Fruit fly (Drosophila melanogaster) whole organism, embryonic: ENCODE data around the gene CG10492.

Experiments used
- CG11398 ChIP-seq: fragments of 200-800 bp; sonication (Bioruptor generic); optimal IDR thresholded peaks from 2 replicates; lab custom pipeline; 2016; ENCODE audit warnings: missing biosample characterization, missing genetic modification characterization
- CG12219 ChIP-seq: fragments of 200-800 bp; sonication (Bioruptor generic); optimal IDR thresholded peaks from 3 replicates; lab custom pipeline; 2018; ENCODE audit warnings: missing biosample characterization, mild to moderate bottlenecking, missing genetic modification characterization
- CG12391 ChIP-seq: fragments of 200-800 bp; sonication (Bioruptor generic); optimal IDR thresholded peaks from 3 replicates; lab custom pipeline; 2018; ENCODE audit warnings: missing biosample characterization, mild to moderate bottlenecking, missing genetic modification characterization, moderate library complexity
- CG14050 ChIP-seq: fragments of 200-800 bp; sonication (Bioruptor generic); IDR thresholded peaks from 3 replicates; pipeline ENCODE4 v1.3.6; 2022; ENCODE audit warnings: missing biosample characterization, missing genetic modification characterization
- CG15269 ChIP-seq: fragments of 200-800 bp; sonication (Bioruptor generic); optimal IDR thresholded peaks from 2 replicates; lab custom pipeline; 2018; ENCODE audit warnings: missing biosample characterization, mild to moderate bottlenecking, missing genetic modification characterization, moderate library complexity
- CG15514 ChIP-seq: fragments of 200-800 bp; sonication (Bioruptor generic); optimal IDR thresholded peaks from 3 replicates; lab custom pipeline; 2017; ENCODE audit warnings: missing biosample characterization, missing genetic modification characterization, mild to moderate bottlenecking, moderate library complexity, missing genetic modification reagents
- CG15601 ChIP-seq: fragments of 200-800 bp; sonication (Bioruptor generic); optimal IDR thresholded peaks from 3 replicates; lab custom pipeline; 2019; ENCODE audit warnings: missing biosample characterization, mild to moderate bottlenecking, missing genetic modification characterization, moderate library complexity
- CG17385 ChIP-seq: fragments of 200-800 bp; sonication (Bioruptor generic); optimal IDR thresholded peaks from 3 replicates; lab custom pipeline; 2018; ENCODE audit warnings: missing biosample characterization, mild to moderate bottlenecking, missing genetic modification characterization
- CG2120 ChIP-seq: fragments of 200-800 bp; sonication (Bioruptor generic); optimal IDR thresholded peaks from 3 replicates; lab custom pipeline; 2016; ENCODE audit warnings: missing biosample characterization, missing genetic modification characterization
- CG2129 ChIP-seq: fragments of 200-800 bp; sonication (Bioruptor generic); IDR thresholded peaks from 2 replicates; pipeline ENCODE4 v1.3.6; 2022; ENCODE audit warnings: missing biosample characterization, missing genetic modification characterization; ENCODE audit not compliant: partially characterized antibody
- CG30431 ChIP-seq: fragments of 200-800 bp; sonication (Bioruptor generic); optimal IDR thresholded peaks from 2 replicates; lab custom pipeline; 2017; ENCODE audit warnings: missing biosample characterization, missing genetic modification characterization
- CG31441 ChIP-seq: fragments of 200-800 bp; sonication (Bioruptor generic); IDR thresholded peaks from 2 replicates; pipeline ENCODE4 v1.3.6; 2022; ENCODE audit warnings: missing biosample characterization, missing genetic modification characterization
- CG5245 ChIP-seq: fragments of 200-800 bp; sonication (Bioruptor generic); optimal IDR thresholded peaks from 3 replicates; lab custom pipeline; 2016; ENCODE audit warnings: missing biosample characterization, missing genetic modification characterization
- CG6175 ChIP-seq: fragments of 200-800 bp; sonication (Bioruptor generic); IDR thresholded peaks from 3 replicates; pipeline ENCODE4 v1.3.6; 2022; ENCODE audit warnings: missing biosample characterization, missing genetic modification characterization
- CG6254 ChIP-seq: fragments of 200-800 bp; sonication (Bioruptor generic); optimal IDR thresholded peaks from 3 replicates; lab custom pipeline; 2017; ENCODE audit warnings: mild to moderate bottlenecking, missing biosample characterization, missing genetic modification reagents, missing genetic modification characterization
- CG8388 ChIP-seq: fragments of 200-800 bp; sonication (Bioruptor generic); optimal IDR thresholded peaks from 2 replicates; lab custom pipeline; 2019; ENCODE audit warnings: missing biosample characterization, mild to moderate bottlenecking, missing genetic modification characterization, moderate library complexity
- CG9215 ChIP-seq: fragments of 200-800 bp; sonication (Bioruptor generic); IDR thresholded peaks from 2 replicates; pipeline ENCODE4 v1.3.6; 2022; ENCODE audit warnings: missing biosample characterization, missing genetic modification characterization
- CTCF ChIP-seq: fragments of 200-800 bp; sonication (Bioruptor generic); optimal IDR thresholded peaks from 2 replicates; lab custom pipeline; 2017; ENCODE audit warnings: missing biosample characterization, mild to moderate bottlenecking, missing genetic modification characterization, moderate library complexity
- Camta ChIP-seq: fragments of 200-800 bp; sonication (Bioruptor generic); optimal IDR thresholded peaks from 2 replicates; lab custom pipeline; 2016; ENCODE audit warnings: missing biosample characterization, missing genetic modification characterization
- Deaf1 ChIP-seq: fragments of 200-800 bp; optimal IDR thresholded peaks from 3 replicates; lab custom pipeline; 2019; ENCODE audit warnings: missing biosample characterization, mild to moderate bottlenecking, missing genetic modification characterization, moderate library complexity
- Dek ChIP-seq: fragments of 200-800 bp; sonication (Bioruptor generic); optimal IDR thresholded peaks from 3 replicates; lab custom pipeline; 2019; ENCODE audit warnings: missing biosample characterization, mild to moderate bottlenecking, missing genetic modification characterization, moderate library complexity
- Dip2 ChIP-seq: fragments of 200-800 bp; sonication (Bioruptor generic); IDR thresholded peaks from 2 replicates; pipeline ENCODE4 v1.3.6; 2022; ENCODE audit warnings: missing biosample characterization, missing genetic modification characterization
- Dref ChIP-seq: fragments of 200-800 bp; sonication (Bioruptor generic); IDR thresholded peaks from 2 replicates; pipeline ENCODE4 v1.3.6; 2022; ENCODE audit warnings: missing biosample characterization, missing genetic modification characterization
- E2f2 ChIP-seq: fragments of 200-800 bp; sonication (Bioruptor generic); IDR thresholded peaks from 2 replicates; pipeline ENCODE4 v1.3.6; 2022; ENCODE audit warnings: missing biosample characterization, missing genetic modification characterization
- Ets97D ChIP-seq: fragments of 200-800 bp; sonication (Bioruptor generic); optimal IDR thresholded peaks from 3 replicates; lab custom pipeline; 2016; ENCODE audit warnings: missing biosample characterization, missing genetic modification characterization
- Hand ChIP-seq: fragments of 200-800 bp; sonication (Bioruptor generic); optimal IDR thresholded peaks from 2 replicates; lab custom pipeline; 2017; ENCODE audit warnings: mild to moderate bottlenecking, missing biosample characterization, missing genetic modification reagents, missing genetic modification characterization
- Hmr ChIP-seq: fragments of 200-800 bp; sonication (Bioruptor generic); optimal IDR thresholded peaks from 3 replicates; lab custom pipeline; 2017; ENCODE audit warnings: mild to moderate bottlenecking, missing biosample characterization, missing genetic modification reagents, missing genetic modification characterization
- Hr51 ChIP-seq, 2 experiments: fragments of 200-800 bp; sonication (Bioruptor generic); optimal IDR thresholded peaks; 2 replicates in 1 of 2; 3 replicates in 1 of 2; lab custom pipeline; 2016 to 2018; ENCODE audit warnings: missing biosample characterization in 2 of 2, missing genetic modification characterization in 2 of 2, mild to moderate bottlenecking in 1 of 2, moderate library complexity in 1 of 2
- Neu2 ChIP-seq: fragments of 200-800 bp; sonication (Bioruptor generic); optimal IDR thresholded peaks from 3 replicates; lab custom pipeline; 2016; ENCODE audit warnings: missing biosample characterization, missing genetic modification characterization, borderline replicate concordance
- ase ChIP-seq: fragments of 200-800 bp; sonication (Bioruptor generic); IDR thresholded peaks from 3 replicates; pipeline ENCODE4 v1.3.6; 2022; ENCODE audit warnings: missing biosample characterization, missing genetic modification characterization
- az2 ChIP-seq: fragments of 200-800 bp; sonication (Bioruptor generic); optimal IDR thresholded peaks from 3 replicates; lab custom pipeline; 2016; ENCODE audit warnings: missing biosample characterization, missing genetic modification characterization
- emc ChIP-seq: fragments of 200-800 bp; sonication (Bioruptor generic); optimal IDR thresholded peaks from 2 replicates; lab custom pipeline; 2016; ENCODE audit warnings: missing biosample characterization, missing genetic modification characterization
- eve ChIP-seq, 2 experiments: fragments of >200 bp; optimal IDR thresholded peaks; 2 replicates each; lab custom pipeline; 2017; ENCODE audit warnings: missing biosample characterization in 2 of 2, missing genetic modification characterization in 2 of 2
- fd102C ChIP-seq: fragments of 200-800 bp; sonication (Bioruptor generic); optimal IDR thresholded peaks from 2 replicates; lab custom pipeline; 2018; ENCODE audit warnings: missing biosample characterization, mild to moderate bottlenecking, missing genetic modification characterization, moderate library complexity
- gt ChIP-seq: fragments of 200-800 bp; sonication (Bioruptor generic); IDR thresholded peaks from 2 replicates; pipeline ENCODE4 v1.3.6; 2022; ENCODE audit warnings: missing biosample characterization, missing genetic modification characterization
- hb ChIP-seq: fragments of 200-800 bp; sonication (Bioruptor generic); IDR thresholded peaks from 3 replicates; pipeline ENCODE4 v1.3.6; 2022; ENCODE audit warnings: missing biosample characterization, missing genetic modification characterization; ENCODE audit not compliant: partially characterized antibody
- her ChIP-seq: fragments of 200-800 bp; sonication (Bioruptor generic); optimal IDR thresholded peaks from 2 replicates; lab custom pipeline; 2016; ENCODE audit warnings: missing biosample characterization, missing genetic modification characterization
- hkb ChIP-seq, 2 experiments: fragments of 200-800 bp in 1 of 2; fragments of >200 bp in 1 of 2; sonication (Bioruptor generic) in 1 of 2; IDR thresholded peaks in 1 of 2; optimal IDR thresholded peaks in 1 of 2; 2 replicates each; pipeline versions ENCODE4 v1.3.6 to Lab custom; 2017 to 2022; ENCODE audit warnings: missing biosample characterization in 1 of 2, missing genetic modification characterization in 1 of 2
- mirr ChIP-seq: fragments of 200-800 bp; sonication (Bioruptor generic); optimal IDR thresholded peaks from 3 replicates; lab custom pipeline; 2018; ENCODE audit warnings: missing biosample characterization, mild to moderate bottlenecking, missing genetic modification characterization
- nmo ChIP-seq: fragments of 200-800 bp; sonication (Bioruptor generic); optimal IDR thresholded peaks from 2 replicates; lab custom pipeline; 2018; ENCODE audit warnings: missing biosample characterization, mild to moderate bottlenecking, missing genetic modification characterization, moderate library complexity
- sisA ChIP-seq: fragments of 200-800 bp; sonication (Bioruptor generic); IDR thresholded peaks from 2 replicates; pipeline ENCODE4 v1.3.6; 2022; ENCODE audit warnings: missing biosample characterization, missing genetic modification characterization
- slou ChIP-seq: fragments of 200-800 bp; sonication (Bioruptor generic); optimal IDR thresholded peaks from 3 replicates; lab custom pipeline; 2016; ENCODE audit warnings: missing biosample characterization, missing genetic modification characterization
- stc ChIP-seq: fragments of 200-800 bp; sonication (Bioruptor generic); IDR thresholded peaks from 2 replicates; pipeline ENCODE4 v1.3.6; 2022; ENCODE audit warnings: missing biosample characterization, missing genetic modification characterization
- tna ChIP-seq: fragments of 200-800 bp; sonication (Bioruptor generic); IDR thresholded peaks from 2 replicates; pipeline ENCODE4 v1.3.6; 2022; ENCODE audit warnings: missing biosample characterization, missing genetic modification characterization; ENCODE audit not compliant: partially characterized antibody
- tup ChIP-seq: fragments of 200-800 bp; sonication (Bioruptor generic); optimal IDR thresholded peaks from 2 replicates; lab custom pipeline; 2016; ENCODE audit warnings: missing biosample characterization, mild to moderate bottlenecking, missing genetic modification characterization, moderate library complexity
- zfh1 ChIP-seq: fragments of 200-800 bp; sonication (Bioruptor generic); IDR thresholded peaks from 3 replicates; pipeline ENCODE4 v1.3.6; 2022; ENCODE audit warnings: missing biosample characterization, missing genetic modification characterization
- zfh2 ChIP-seq: fragments of 200-800 bp; sonication (Bioruptor generic); optimal IDR thresholded peaks from 2 replicates; lab custom pipeline; 2016; ENCODE audit warnings: missing biosample characterization, missing genetic modification characterization

Gene CG10492

dm6 chr2L:19010566-19010965 is 43.3 kb upstream of the CG10492 start, which contains the start of gene robl37BC:
robl37BC (plus strand) TSS chr2L:19010866.
- TF ChIP-seq nmo (GFP tag; lab: Kevin White, UChicago) (no peak), hkb (optimal IDR thresholded peaks at IDR 0.05; lab: Kevin White, UChicago) (no peak), hkb (GFP tag; IDR thresholded peaks at IDR 0.05; lab: Robert Waterston, UW) (no peak), CG15269 (tag; lab: Kevin White, UChicago) (no peak), CG11398 (no peak), eve (GFP tag; optimal IDR thresholded peaks at IDR 0.05; lab: Kevin White, UChicago) (no peak), CG6175 (GFP tag; lab: Robert Waterston, UW) (no peak), stc (GFP tag; lab: Robert Waterston, UW) (no peak), Camta (no peak), Dref (GFP tag; lab: Robert Waterston, UW) (no peak), Deaf1 (tag; lab: Kevin White, UChicago) (no peak), her (GFP tag; lab: Kevin White, UChicago) (no peak), CG30431 (GFP tag; lab: Kevin White, UChicago) (no peak), tna (GFP tag; lab: Robert Waterston, UW) (no peak), gt (GFP tag; lab: Robert Waterston, UW) (no peak), az2 (GFP tag; lab: Kevin White, UChicago) (no peak), hb (GFP tag; lab: Robert Waterston, UW) (no peak), slou (GFP tag; lab: Kevin White, UChicago) (no peak)

dm6 chr2L:19011895-19012645 is 41.8 kb upstream of the CG10492 start:
- TF ChIP-seq CG2129 (no peak), CG15514 (peak; percentile 63), E2f2 (GFP tag; lab: Robert Waterston, UW) (peak; percentile 55), Ets97D (GFP tag; lab: Kevin White, UChicago) (peak; percentile 42), CG15601 (tag; lab: Kevin White, UChicago) (peak; percentile 69), Hmr (GFP tag; lab: Kevin White, UChicago) (peak; percentile 93), CG8388 (peak; percentile 59), CG17385 (GFP tag; lab: Kevin White, UChicago) (peak; percentile 79), zfh1 (GFP tag; lab: Robert Waterston, UW) (peak; percentile 84), Neu2 (GFP tag; lab: Kevin White, UChicago) (no peak), Deaf1 (tag; lab: Kevin White, UChicago) (peak; percentile 81), CG9215 (GFP tag; lab: Robert Waterston, UW) (peak; percentile 78), mirr (peak; percentile 88), Dip2 (GFP tag; lab: Robert Waterston, UW) (no peak), ase (GFP tag; lab: Robert Waterston, UW) (peak; percentile 80), tup (GFP tag; lab: Kevin White, UChicago) (peak; percentile 71), sisA (GFP tag; lab: Robert Waterston, UW) (peak; percentile 87), zfh2 (GFP tag; lab: Kevin White, UChicago) (peak; percentile 69), emc (GFP tag; lab: Kevin White, UChicago) (peak; percentile 44), CTCF (GFP tag; lab: Kevin White, UChicago) (no peak), CG12219 (GFP tag; lab: Kevin White, UChicago) (peak; percentile 80), CG12391 (peak; percentile 81), CG31441 (GFP tag; lab: Robert Waterston, UW) (peak; percentile 80), Camta (peak; percentile 67), hb (GFP tag; lab: Robert Waterston, UW) (no peak), CG2120 (GFP tag; lab: Kevin White, UChicago) (peak; percentile 94), Hr51 (GFP tag; optimal IDR thresholded peaks at IDR 0.05; lab: Kevin White, UChicago) (peak; percentile 81 to 85), slou (GFP tag; lab: Kevin White, UChicago) (peak; percentile 74), CG14050 (GFP tag; lab: Robert Waterston, UW) (peak; percentile 76), Dek (tag; lab: Kevin White, UChicago) (peak; percentile 77), Hand (GFP tag; lab: Kevin White, UChicago) (peak; percentile 88), CG6254 (GFP tag; lab: Kevin White, UChicago) (no peak), CG5245 (GFP tag; lab: Kevin White, UChicago) (peak; percentile 63), fd102C (GFP tag; lab: Kevin White, UChicago) (no peak)
